Worm (Caenorhabditis elegans) whole organism, L2 larva: Measurements from ENCODE around the gene crn-6.

Experiments used
- aly-2 ChIP-seq: fragments of 150-350 bp; optimal IDR thresholded peaks from 2 replicates; lab custom pipeline; 2014; ENCODE audit warnings: missing biosample characterization, missing genetic modification characterization
- ama-1 ChIP-seq: fragments of 150-350 bp; optimal IDR thresholded peaks from 2 replicates; lab custom pipeline; 2018; ENCODE audit warnings: inconsistent platforms
- blmp-1 ChIP-seq: sonication (generic microtip); optimal IDR thresholded peaks from 2 replicates; lab custom pipeline; 2017; ENCODE audit warnings: missing genetic modification characterization, mild to moderate bottlenecking, missing compliant biosample characterization, antibody characterized with exemption, moderate library complexity; ENCODE audit not compliant: insufficient read depth
- fos-1 ChIP-seq: fragments of 150-350 bp; optimal IDR thresholded peaks from 2 replicates; lab custom pipeline; 2014; ENCODE audit warnings: missing biosample characterization, missing genetic modification characterization
- lin-13 ChIP-seq: fragments of 150-350 bp; optimal IDR thresholded peaks from 2 replicates; lab custom pipeline; 2014; ENCODE audit warnings: missing biosample characterization, missing genetic modification reagents, missing genetic modification characterization
- lin-39 ChIP-seq: fragments of 150-350 bp; optimal IDR thresholded peaks from 2 replicates; lab custom pipeline; 2014; ENCODE audit warnings: missing biosample characterization, missing genetic modification reagents, missing genetic modification characterization
- nhr-12 ChIP-seq: fragments of 150-350 bp; optimal IDR thresholded peaks from 2 replicates; lab custom pipeline; 2014; ENCODE audit warnings: missing biosample characterization, missing genetic modification characterization
- nhr-21 ChIP-seq: fragments of 150-350 bp; optimal IDR thresholded peaks from 2 replicates; lab custom pipeline; 2014; ENCODE audit warnings: missing biosample characterization, missing genetic modification characterization
- nhr-237 ChIP-seq: fragments of 150-350 bp; optimal IDR thresholded peaks from 2 replicates; lab custom pipeline; 2014; ENCODE audit warnings: missing biosample characterization, missing genetic modification characterization
- nhr-25 ChIP-seq: fragments of 150-350 bp; sonication (generic microtip); optimal IDR thresholded peaks from 3 replicates; lab custom pipeline; 2014; ENCODE audit warnings: missing biosample characterization, missing genetic modification characterization
- skn-1 ChIP-seq: sonication (generic microtip); optimal IDR thresholded peaks from 2 replicates; lab custom pipeline; 2017; ENCODE audit warnings: missing biosample characterization, missing genetic modification characterization
- unc-39 ChIP-seq: fragments of 150-350 bp; optimal IDR thresholded peaks from 2 replicates; lab custom pipeline; 2014; ENCODE audit warnings: missing biosample characterization, missing genetic modification characterization
- unc-55 ChIP-seq: fragments of 150-350 bp; sonication (generic microtip); optimal IDR thresholded peaks from 3 replicates; lab custom pipeline; 2014; ENCODE audit warnings: missing biosample characterization, missing genetic modification reagents, missing genetic modification characterization
- unc-62 ChIP-seq: fragments of 150-350 bp; optimal IDR thresholded peaks from 2 replicates; lab custom pipeline; 2014; ENCODE audit warnings: missing biosample characterization, missing genetic modification reagents, missing genetic modification characterization

DNA sequence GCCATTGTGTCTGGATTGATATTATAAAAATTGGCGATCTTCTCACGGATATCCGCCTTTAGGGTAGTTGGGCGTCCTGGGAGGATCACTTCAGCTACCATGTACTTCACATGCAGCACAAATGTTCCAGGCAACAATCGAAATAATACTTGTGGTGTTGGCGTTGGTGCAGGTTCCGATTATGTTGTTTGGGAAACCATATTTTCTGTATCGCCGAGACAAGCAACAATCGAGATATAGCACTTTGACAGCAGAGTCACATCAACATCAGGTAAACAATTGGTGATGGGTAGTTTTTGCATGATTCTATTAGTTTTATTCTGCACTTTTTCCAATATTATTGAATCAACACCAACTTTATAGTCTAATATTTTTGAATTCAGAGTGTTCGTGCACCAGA, 46.3 kb downstream of the crn-6 start, which contains the start of gene T26G10.3:
- TF ChIP-seq blmp-1 (tag; lab: Kevin White, UChicago), result no peak
- no peak for TF ChIP-seq fos-1 (tag; lab: Kevin White, UChicago)
- TF ChIP-seq lin-13 (GFP tag; lab: Kevin White, UChicago), result no peak
- no peak for TF ChIP-seq nhr-237 (tag; lab: Kevin White, UChicago)
- TF ChIP-seq lin-39 (tag; lab: Kevin White, UChicago), result no peak
- no peak for TF ChIP-seq nhr-12 (tag; lab: Kevin White, UChicago)
- no peak for TF ChIP-seq nhr-25
- TF ChIP-seq skn-1 (tag; lab: Kevin White, UChicago), result no peak
- TF ChIP-seq nhr-21 (tag; lab: Kevin White, UChicago), result no peak
- no peak for TF ChIP-seq aly-2 (tag; lab: Kevin White, UChicago)
- no peak for TF ChIP-seq unc-55 (GFP tag; lab: Kevin White, UChicago)
- no peak for TF ChIP-seq unc-39 (tag; lab: Kevin White, UChicago)
- TF ChIP-seq unc-62, result no peak
- no peak for TF ChIP-seq ama-1 (lab: Kevin White, UChicago)
